Fruit fly (Drosophila melanogaster) S2 (cell line): ENCODE results near the gene Gr64e.

Experiments used
- CG8478 ChIP-seq: fragments of >200 bp; optimal IDR thresholded peaks from 2 replicates; lab custom pipeline; 2018
- CTCF ChIP-seq, 2 experiments: fragments of >200 bp; optimal IDR thresholded peaks; 2 replicates each; lab custom pipeline; 2018

- TF ChIP-seq CG8478 (lab: Kevin White, UChicago) = no peak
- no peak for TF ChIP-seq CTCF (optimal IDR thresholded peaks at IDR 0.05; lab: Kevin White, UChicago)
Measured at dm6 chr3L:4059293-4059820, 27.4 kb downstream of the Gr64e start, which contains the start of gene Ugt305A1.
